Worm (Caenorhabditis elegans) whole organism, L2 larva: ENCODE results near the gene srw-14.

Experiments
- ZK546.5 ChIP-seq: sonication (generic microtip); optimal IDR thresholded peaks from 2 replicates; lab custom pipeline; 2017; ENCODE audit warnings: missing biosample characterization, missing genetic modification characterization
- alr-1 ChIP-seq: fragments of 150-350 bp; optimal IDR thresholded peaks from 2 replicates; lab custom pipeline; 2014; ENCODE audit warnings: missing biosample characterization, missing genetic modification characterization
- aly-2 ChIP-seq: fragments of 150-350 bp; optimal IDR thresholded peaks from 2 replicates; lab custom pipeline; 2014; ENCODE audit warnings: missing biosample characterization, missing genetic modification characterization
- elt-1 ChIP-seq: fragments of 150-350 bp; optimal IDR thresholded peaks from 2 replicates; lab custom pipeline; 2014; ENCODE audit warnings: missing biosample characterization, missing genetic modification characterization
- nhr-25 ChIP-seq: fragments of 150-350 bp; sonication (generic microtip); optimal IDR thresholded peaks from 3 replicates; lab custom pipeline; 2014; ENCODE audit warnings: missing biosample characterization, missing genetic modification characterization
- nhr-77 ChIP-seq: fragments of 150-350 bp; optimal IDR thresholded peaks from 2 replicates; lab custom pipeline; 2014; ENCODE audit warnings: missing biosample characterization, missing genetic modification characterization
- unc-55 ChIP-seq: fragments of 150-350 bp; sonication (generic microtip); optimal IDR thresholded peaks from 3 replicates; lab custom pipeline; 2014; ENCODE audit warnings: missing biosample characterization, missing genetic modification reagents, missing genetic modification characterization
- zag-1 ChIP-seq: fragments of 150-350 bp; optimal IDR thresholded peaks from 2 replicates; lab custom pipeline; 2014; ENCODE audit warnings: missing biosample characterization, missing genetic modification characterization
- ztf-11 ChIP-seq: sonication (generic microtip); optimal IDR thresholded peaks from 2 replicates; lab custom pipeline; 2017; ENCODE audit warnings: missing biosample characterization, missing genetic modification characterization

- TF ChIP-seq ztf-11 (tag; lab: Kevin White, UChicago) (no peak), nhr-77 (tag; lab: Kevin White, UChicago) (no peak), aly-2 (tag; lab: Kevin White, UChicago) (no peak), alr-1 (tag; lab: Kevin White, UChicago) (no peak), zag-1 (tag; lab: Kevin White, UChicago) (no peak), elt-1 (tag; lab: Kevin White, UChicago) (no peak), nhr-25 (tag; lab: Kevin White, UChicago) (no peak), unc-55 (GFP tag; lab: Kevin White, UChicago) (no peak), ZK546.5 (tag; lab: Kevin White, UChicago) (no peak)
Measured at ce11 chrV:15276915-15277314, 51.2 kb downstream of the srw-14 start, which contains the start of gene srw-17.
